Fruit fly (Drosophila melanogaster) whole organism, pupa: ENCODE data around the gene Ube4B.

ENCODE experiments used
- CG10348 ChIP-seq: fragments of 200-800 bp; sonication (Bioruptor generic); IDR thresholded peaks from 2 replicates; pipeline ENCODE4 v1.3.6; 2022; ENCODE audit warnings: missing biosample characterization, missing genetic modification characterization
- CG13204 ChIP-seq: fragments of 200-800 bp; sonication (Bioruptor generic); optimal IDR thresholded peaks from 2 replicates; lab custom pipeline; 2018; ENCODE audit warnings: missing biosample characterization, mild to moderate bottlenecking, missing genetic modification characterization, moderate library complexity
- CG15710 ChIP-seq: fragments of 200-800 bp; sonication (Bioruptor generic); optimal IDR thresholded peaks from 2 replicates; lab custom pipeline; 2018; ENCODE audit warnings: missing biosample characterization, mild to moderate bottlenecking, missing genetic modification characterization, moderate library complexity
- CG17806 ChIP-seq: fragments of 200-800 bp; sonication (Bioruptor generic); optimal IDR thresholded peaks from 2 replicates; lab custom pipeline; 2018; ENCODE audit warnings: missing biosample characterization, mild to moderate bottlenecking, missing genetic modification characterization, moderate library complexity
- CG32121 ChIP-seq: fragments of 200-800 bp; sonication (Bioruptor generic); IDR thresholded peaks from 2 replicates; pipeline ENCODE4 v1.3.6; 2022; ENCODE audit warnings: missing biosample characterization, missing genetic modification characterization
- CG34367 ChIP-seq: fragments of 200-800 bp; sonication (Bioruptor generic); optimal IDR thresholded peaks from 2 replicates; lab custom pipeline; 2018; ENCODE audit warnings: missing biosample characterization, mild to moderate bottlenecking, missing genetic modification characterization
- Pif1A ChIP-seq: fragments of 200-800 bp; sonication (Bioruptor generic); optimal IDR thresholded peaks from 3 replicates; lab custom pipeline; 2016; ENCODE audit warnings: missing biosample characterization, missing genetic modification characterization

DNA sequence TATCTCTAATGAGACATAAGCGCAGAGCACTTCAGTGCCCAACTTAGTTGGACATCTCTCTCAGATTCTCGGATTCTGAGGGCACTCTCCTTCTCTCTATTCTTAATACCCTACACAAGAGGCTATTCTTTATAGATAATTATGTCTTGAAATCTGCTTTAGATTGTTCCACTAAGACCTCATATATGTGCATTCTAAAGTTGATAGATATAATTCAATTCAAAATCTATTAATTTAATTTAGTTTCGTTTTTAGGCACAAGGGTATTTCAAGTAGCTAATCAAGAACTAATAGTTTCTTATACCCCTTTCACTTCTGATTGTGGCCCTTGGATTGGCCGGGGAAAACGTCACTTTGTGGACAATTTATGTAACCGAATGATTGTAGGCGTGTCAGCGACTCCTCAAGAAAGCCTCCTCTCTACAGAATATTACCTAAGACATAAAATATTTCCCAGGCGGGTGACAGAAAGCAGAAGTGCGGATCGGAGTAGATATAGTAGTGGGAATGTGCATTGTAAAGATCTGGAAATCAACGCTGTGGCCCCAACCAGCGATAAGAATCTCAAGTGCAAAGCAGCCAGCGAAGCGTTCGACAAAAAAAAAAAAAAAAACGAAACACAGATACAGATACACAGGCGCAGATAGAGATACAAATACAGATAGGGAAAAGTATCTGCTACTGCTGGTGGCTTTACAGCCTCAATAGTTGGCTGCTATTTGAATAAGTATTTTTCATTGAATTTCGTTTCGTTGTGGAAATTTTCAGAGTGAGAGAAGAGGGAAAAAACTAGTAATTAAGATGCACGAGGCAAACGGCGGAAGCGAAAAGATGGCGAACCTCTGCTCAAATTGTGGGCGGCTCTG lies 49.5 kb upstream of the Ube4B start:
- TF ChIP-seq CG10348 (GFP tag; lab: Robert Waterston, UW) (no peak), Pif1A (GFP tag; lab: Kevin White, UChicago) (peak; percentile 1), CG15710 (tag; lab: Kevin White, UChicago) (no peak), CG13204 (GFP tag; lab: Kevin White, UChicago) (no peak), CG17806 (tag; lab: Kevin White, UChicago) (no peak), CG34367 (no peak), CG32121 (GFP tag; lab: Robert Waterston, UW) (no peak)
